Worm (Caenorhabditis elegans): ENCODE data around the gene smrd-1.

smrd-1 gene

ce11 chrIII:10381473-10381872 lies 54.3 kb downstream of the smrd-1 start, which contains the start of gene C38H2.2:
TSS of gene C38H2.2 (plus strand) at chrIII:10381773.
- TF ChIP-seq unc-62 (GFP tag; optimal IDR thresholded peaks at IDR 0.05) = no peak

- no peak for TF ChIP-seq unc-62 (GFP tag; optimal IDR thresholded peaks at IDR 0.05)
Measured at ce11 chrIII:10380640-10381039, 55.1 kb downstream of the smrd-1 start.

ce11 chrIII:10379632-10380031 lies 56.2 kb downstream of the smrd-1 start:
- no peak for TF ChIP-seq unc-62 (GFP tag; optimal IDR thresholded peaks at IDR 0.05)

- no peak for TF ChIP-seq unc-62 (GFP tag; optimal IDR thresholded peaks at IDR 0.05)
Measured at ce11 chrIII:10378899-10379298, 56.9 kb downstream of the smrd-1 start.
